Worm (Caenorhabditis elegans): Measurements from ENCODE around the gene F21C10.4.

The F21C10.4 gene

ce11 chrV:9122004-9122403 lies 4.4 kb upstream of the F21C10.4 start, which contains the start of gene F21C10.13:
Gene F21C10.13 (plus strand): TSS chrV:9122304.
- TF ChIP-seq zag-1 (tag; optimal IDR thresholded peaks at IDR 0.05): no peak
- no peak for TF ChIP-seq R02D3.7 (tag; optimal IDR thresholded peaks at IDR 0.05)
- no peak for TF ChIP-seq skn-1 (tag; optimal IDR thresholded peaks at IDR 0.05)
- TF ChIP-seq C34F6.9 (tag; optimal IDR thresholded peaks at IDR 0.05): no peak
- TF ChIP-seq crh-2 (tag; optimal IDR thresholded peaks at IDR 0.05): no peak

- TF ChIP-seq alr-1 (tag; optimal IDR thresholded peaks at IDR 0.05) (no peak), unc-62 (GFP tag; optimal IDR thresholded peaks at IDR 0.05) (no peak), elt-3 (tag; optimal IDR thresholded peaks at IDR 0.05) (no peak), nhr-23 (tag; optimal IDR thresholded peaks at IDR 0.05) (no peak), mdl-1 (tag; optimal IDR thresholded peaks at IDR 0.05) (no peak), ama-1 (optimal IDR thresholded peaks at IDR 0.05) (no peak), lin-39 (tag; optimal IDR thresholded peaks at IDR 0.05) (no peak), lin-13 (GFP tag; optimal IDR thresholded peaks at IDR 0.05) (no peak), gmeb-1 (tag; optimal IDR thresholded peaks at IDR 0.05) (no peak)
Measured at ce11 chrV:9123186-9123585, 3.2 kb upstream of the F21C10.4 start, which contains the start of gene F21C10.11. Gene F21C10.11 (plus strand): TSS chrV:9123486.

- TF ChIP-seq nhr-12 (tag; optimal IDR thresholded peaks at IDR 0.05) (no peak), nhr-11 (tag; optimal IDR thresholded peaks at IDR 0.05) (no peak), nhr-129 (tag; optimal IDR thresholded peaks at IDR 0.05) (no peak), lsy-2 (tag; optimal IDR thresholded peaks at IDR 0.05) (no peak), F13H6.1 (tag; optimal IDR thresholded peaks at IDR 0.05) (no peak), Y55F3AM.14 (GFP tag; optimal IDR thresholded peaks at IDR 0.05) (no peak), unc-55 (GFP tag; optimal IDR thresholded peaks at IDR 0.05) (no peak), ztf-1 (GFP tag; conservative IDR thresholded peaks at IDR 0.05) (no peak), elt-3 (tag; optimal IDR thresholded peaks at IDR 0.05) (no peak), skn-1 (tag; optimal IDR thresholded peaks at IDR 0.05) (no peak), nhr-23 (tag; optimal IDR thresholded peaks at IDR 0.05) (no peak), ama-1 (optimal IDR thresholded peaks at IDR 0.05) (no peak), aly-2 (tag; optimal IDR thresholded peaks at IDR 0.05) (no peak), crh-2 (tag; optimal IDR thresholded peaks at IDR 0.05) (no peak)
Measured at ce11 chrV:9124180-9124579, 2.2 kb upstream of the F21C10.4 start, which contains the start of gene F21C10.6. Gene F21C10.6 (plus strand): TSS chrV:9124480.

- no peak for TF ChIP-seq gmeb-1 (tag; optimal IDR thresholded peaks at IDR 0.05)
- TF ChIP-seq ama-1 (optimal IDR thresholded peaks at IDR 0.05): no peak
- TF ChIP-seq lin-39 (tag; optimal IDR thresholded peaks at IDR 0.05): no peak
- no peak for TF ChIP-seq nhr-77 (tag; optimal IDR thresholded peaks at IDR 0.05)
- no peak for TF ChIP-seq peb-1 (tag; optimal IDR thresholded peaks at IDR 0.05)
- TF ChIP-seq F13H6.1 (tag; optimal IDR thresholded peaks at IDR 0.05): no peak
- TF ChIP-seq ZK546.5 (tag; optimal IDR thresholded peaks at IDR 0.05): no peak
- TF ChIP-seq unc-55 (GFP tag; optimal IDR thresholded peaks at IDR 0.05): no peak
- no peak for TF ChIP-seq ceh-16 (tag; optimal IDR thresholded peaks at IDR 0.05)
- no peak for TF ChIP-seq fos-1 (tag; optimal IDR thresholded peaks at IDR 0.05)
- TF ChIP-seq sma-3 (GFP tag; optimal IDR thresholded peaks at IDR 0.05): no peak
- TF ChIP-seq dmd-4 (tag; optimal IDR thresholded peaks at IDR 0.05): no peak
- no peak for TF ChIP-seq nhr-23 (tag; optimal IDR thresholded peaks at IDR 0.05)
- TF ChIP-seq alr-1 (tag; optimal IDR thresholded peaks at IDR 0.05): no peak
- TF ChIP-seq ztf-4 (tag; optimal IDR thresholded peaks at IDR 0.05): no peak
Measured at ce11 chrV:9125345-9125744, 1.1 kb upstream of the F21C10.4 start, which contains the start of gene F21C10.5. Gene F21C10.5 (plus strand): TSS chrV:9125645.

- TF ChIP-seq egl-27 (tag; optimal IDR thresholded peaks at IDR 0.05) (no peak), aly-2 (tag; optimal IDR thresholded peaks at IDR 0.05) (no peak), lin-39 (tag; optimal IDR thresholded peaks at IDR 0.05) (no peak), elt-3 (tag; optimal IDR thresholded peaks at IDR 0.05) (no peak), ztf-1 (GFP tag; conservative IDR thresholded peaks at IDR 0.05) (no peak), nhr-237 (tag; optimal IDR thresholded peaks at IDR 0.05) (no peak), ceh-82 (tag; optimal IDR thresholded peaks at IDR 0.05) (no peak), unc-62 (GFP tag; optimal IDR thresholded peaks at IDR 0.05) (no peak), lin-11 (tag; optimal IDR thresholded peaks at IDR 0.05) (no peak), nhr-23 (tag; optimal IDR thresholded peaks at IDR 0.05) (no peak), sem-4 (tag; optimal IDR thresholded peaks at IDR 0.05) (no peak), C34F6.9 (tag; optimal IDR thresholded peaks at IDR 0.05) (no peak), lsy-2 (tag; optimal IDR thresholded peaks at IDR 0.05) (no peak)
Measured at ce11 chrV:9127773-9128172, 1.4 kb downstream of the F21C10.4 start, which contains the start of gene F21C10.3. Gene F21C10.3 (plus strand): TSS chrV:9128073.
